Fruit fly (Drosophila melanogaster) whole organism, embryonic: ENCODE data around the gene CG10576.

Experiments
- Abd-B ChIP-seq: fragments of 200-800 bp; sonication (Bioruptor generic); optimal IDR thresholded peaks from 2 replicates; lab custom pipeline; 2018; ENCODE audit warnings: missing biosample characterization, mild to moderate bottlenecking, missing genetic modification characterization, moderate library complexity
- Blimp-1 ChIP-seq: fragments of 200-800 bp; sonication (Bioruptor generic); optimal IDR thresholded peaks from 3 replicates; lab custom pipeline; 2018; ENCODE audit warnings: missing biosample characterization, missing genetic modification characterization, mild to moderate bottlenecking, moderate library complexity, missing genetic modification reagents
- CG10366 ChIP-seq: fragments of 200-800 bp; sonication (Bioruptor generic); IDR thresholded peaks from 2 replicates; pipeline ENCODE4 v1.3.6; 2022; ENCODE audit warnings: missing biosample characterization, missing genetic modification characterization
- CG11247 ChIP-seq: fragments of 200-800 bp; sonication (Bioruptor generic); IDR thresholded peaks from 2 replicates; pipeline ENCODE4 v1.3.6; 2022; ENCODE audit warnings: missing biosample characterization, missing genetic modification characterization
- CG11456 ChIP-seq: fragments of 200-800 bp; sonication (Bioruptor generic); IDR thresholded peaks from 3 replicates; pipeline ENCODE4 v1.3.6; 2022; ENCODE audit warnings: missing biosample characterization, missing genetic modification characterization
- CG13424 ChIP-seq: fragments of 200-800 bp; sonication (Bioruptor generic); optimal IDR thresholded peaks from 2 replicates; lab custom pipeline; 2019; ENCODE audit warnings: missing biosample characterization, mild to moderate bottlenecking, missing genetic modification characterization, moderate library complexity
- CG15514 ChIP-seq: fragments of 200-800 bp; sonication (Bioruptor generic); optimal IDR thresholded peaks from 3 replicates; lab custom pipeline; 2017; ENCODE audit warnings: missing biosample characterization, missing genetic modification characterization, mild to moderate bottlenecking, moderate library complexity, missing genetic modification reagents
- CG1603 ChIP-seq: fragments of 200-800 bp; sonication (Bioruptor generic); optimal IDR thresholded peaks from 2 replicates; lab custom pipeline; 2019; ENCODE audit warnings: missing biosample characterization, mild to moderate bottlenecking, missing genetic modification characterization, moderate library complexity
- CG1647 ChIP-seq: fragments of 200-800 bp; sonication (Bioruptor generic); optimal IDR thresholded peaks from 3 replicates; lab custom pipeline; 2016; ENCODE audit warnings: missing biosample characterization, missing genetic modification characterization
- CG18764 ChIP-seq: fragments of 200-800 bp; sonication (Bioruptor generic); optimal IDR thresholded peaks from 3 replicates; lab custom pipeline; 2016; ENCODE audit warnings: missing biosample characterization, missing genetic modification characterization
- CG2129 ChIP-seq: fragments of 200-800 bp; sonication (Bioruptor generic); IDR thresholded peaks from 2 replicates; pipeline ENCODE4 v1.3.6; 2022; ENCODE audit warnings: missing biosample characterization, missing genetic modification characterization; ENCODE audit not compliant: partially characterized antibody
- CG2712 ChIP-seq: fragments of 200-800 bp; optimal IDR thresholded peaks from 3 replicates; lab custom pipeline; 2019; ENCODE audit warnings: missing biosample characterization, mild to moderate bottlenecking, missing genetic modification characterization, moderate library complexity
- CG33213 ChIP-seq: fragments of 200-800 bp; sonication (Bioruptor generic); optimal IDR thresholded peaks from 3 replicates; lab custom pipeline; 2016; ENCODE audit warnings: missing biosample characterization, missing genetic modification characterization
- CG4360 ChIP-seq: fragments of 200-800 bp; sonication (Bioruptor generic); IDR thresholded peaks from 2 replicates; pipeline ENCODE4 v1.3.6; 2022; ENCODE audit warnings: missing biosample characterization, missing genetic modification characterization
- CG6175 ChIP-seq: fragments of 200-800 bp; sonication (Bioruptor generic); IDR thresholded peaks from 3 replicates; pipeline ENCODE4 v1.3.6; 2022; ENCODE audit warnings: missing biosample characterization, missing genetic modification characterization
- CG6254 ChIP-seq: fragments of 200-800 bp; sonication (Bioruptor generic); optimal IDR thresholded peaks from 3 replicates; lab custom pipeline; 2017; ENCODE audit warnings: mild to moderate bottlenecking, missing biosample characterization, missing genetic modification reagents, missing genetic modification characterization
- CG8290 ChIP-seq, 3 experiments: fragments of 200-800 bp; sonication (Bioruptor generic); optimal IDR thresholded peaks; 2 replicates each; lab custom pipeline; 2016 to 2019; ENCODE audit warnings: missing biosample characterization in 3 of 3, missing genetic modification characterization in 3 of 3, mild to moderate bottlenecking in 2 of 3, moderate library complexity in 1 of 3
- CG8924 ChIP-seq: fragments of 200-800 bp; optimal IDR thresholded peaks from 3 replicates; lab custom pipeline; 2019; ENCODE audit warnings: missing biosample characterization, mild to moderate bottlenecking, missing genetic modification characterization, moderate library complexity
- CHES-1-like ChIP-seq: fragments of 200-800 bp; sonication (Bioruptor generic); optimal IDR thresholded peaks from 2 replicates; lab custom pipeline; 2016; ENCODE audit warnings: missing biosample characterization, missing genetic modification characterization
- Camta ChIP-seq: fragments of 200-800 bp; sonication (Bioruptor generic); optimal IDR thresholded peaks from 2 replicates; lab custom pipeline; 2016; ENCODE audit warnings: missing biosample characterization, missing genetic modification characterization
- D ChIP-seq, 2 experiments: fragments of 200-800 bp in 1 of 2; fragments of >200 bp in 1 of 2; sonication (Bioruptor generic) in 1 of 2; optimal IDR thresholded peaks; 2 replicates in 1 of 2; 3 replicates in 1 of 2; lab custom pipeline; 2017; ENCODE audit warnings: mild to moderate bottlenecking in 1 of 2, missing biosample characterization in 1 of 2, missing genetic modification characterization in 1 of 2, missing genetic modification reagents in 1 of 2
- Deaf1 ChIP-seq: fragments of 200-800 bp; optimal IDR thresholded peaks from 3 replicates; lab custom pipeline; 2019; ENCODE audit warnings: missing biosample characterization, mild to moderate bottlenecking, missing genetic modification characterization, moderate library complexity
- Dip2 ChIP-seq: fragments of 200-800 bp; sonication (Bioruptor generic); IDR thresholded peaks from 2 replicates; pipeline ENCODE4 v1.3.6; 2022; ENCODE audit warnings: missing biosample characterization, missing genetic modification characterization
- Doc2 ChIP-seq: fragments of 200-800 bp; sonication (Bioruptor generic); IDR thresholded peaks from 2 replicates; pipeline ENCODE4 v1.3.6; 2022; ENCODE audit warnings: missing biosample characterization, missing genetic modification characterization
- Drgx ChIP-seq: fragments of 200-800 bp; sonication (Bioruptor generic); IDR thresholded peaks from 2 replicates; pipeline ENCODE4 v1.3.6; 2022; ENCODE audit warnings: missing biosample characterization, missing genetic modification characterization
- E2f1 ChIP-seq: fragments of 200-800 bp; sonication (Bioruptor generic); IDR thresholded peaks from 2 replicates; pipeline ENCODE4 v1.3.6; 2022; ENCODE audit warnings: missing biosample characterization, missing genetic modification characterization
- H15 ChIP-seq: fragments of 200-800 bp; sonication (Bioruptor generic); IDR thresholded peaks from 3 replicates; pipeline ENCODE4 v1.3.6; 2022; ENCODE audit warnings: missing biosample characterization, missing genetic modification characterization
- Hey ChIP-seq: fragments of 200-800 bp; sonication (Bioruptor generic); optimal IDR thresholded peaks from 3 replicates; lab custom pipeline; 2018; ENCODE audit warnings: missing biosample characterization, mild to moderate bottlenecking, missing genetic modification characterization
- Jarid2 ChIP-seq: fragments of 200-800 bp; sonication (Bioruptor generic); optimal IDR thresholded peaks from 3 replicates; lab custom pipeline; 2017; ENCODE audit warnings: mild to moderate bottlenecking, missing biosample characterization, missing genetic modification reagents, missing genetic modification characterization
- MTF-1 ChIP-seq: fragments of 200-800 bp; sonication (Bioruptor generic); optimal IDR thresholded peaks from 2 replicates; lab custom pipeline; 2018; ENCODE audit warnings: missing biosample characterization, mild to moderate bottlenecking, missing genetic modification characterization, borderline replicate concordance
- Oli ChIP-seq: fragments of 200-800 bp; sonication (Bioruptor generic); optimal IDR thresholded peaks from 2 replicates; lab custom pipeline; 2018; ENCODE audit warnings: missing biosample characterization, mild to moderate bottlenecking, missing genetic modification characterization, moderate library complexity
- Sox100B ChIP-seq: fragments of 200-800 bp; sonication (Bioruptor generic); optimal IDR thresholded peaks from 3 replicates; lab custom pipeline; 2018; ENCODE audit warnings: missing biosample characterization, mild to moderate bottlenecking, missing genetic modification characterization
- Sry-δ ChIP-seq: fragments of 200-800 bp; sonication (Bioruptor generic); optimal IDR thresholded peaks from 2 replicates; lab custom pipeline; 2016; ENCODE audit warnings: missing biosample characterization, missing genetic modification characterization
- Trl ChIP-seq, 3 experiments: fragments of >200 bp in 2 of 3; fragments of 200-800 bp in 1 of 3; sonication (Bioruptor generic) in 1 of 3; optimal IDR thresholded peaks; 2 replicates in 1 of 3; 3 replicates in 2 of 3; lab custom pipeline; 2016 to 2017; ENCODE audit warnings: missing biosample characterization in 1 of 3, missing genetic modification characterization in 1 of 3
- bbx ChIP-seq: fragments of 200-800 bp; sonication (Bioruptor generic); IDR thresholded peaks from 2 replicates; pipeline ENCODE4 v1.3.6; 2022; ENCODE audit warnings: missing biosample characterization, missing genetic modification characterization; ENCODE audit not compliant: partially characterized antibody
- bigmax ChIP-seq: fragments of 200-800 bp; sonication (Bioruptor generic); optimal IDR thresholded peaks from 2 replicates; lab custom pipeline; 2018; ENCODE audit warnings: missing biosample characterization, mild to moderate bottlenecking, missing genetic modification characterization
- br ChIP-seq: fragments of >200 bp; optimal IDR thresholded peaks from 2 replicates; lab custom pipeline; 2017
- disco-r ChIP-seq: fragments of 200-800 bp; sonication (Bioruptor generic); optimal IDR thresholded peaks from 2 replicates; lab custom pipeline; 2016; ENCODE audit warnings: missing biosample characterization, missing genetic modification characterization
- dpn ChIP-seq, 2 experiments: fragments of 200-800 bp; sonication (Bioruptor generic); optimal IDR thresholded peaks; 3 replicates each; lab custom pipeline; 2016; ENCODE audit warnings: missing biosample characterization in 2 of 2, missing genetic modification characterization in 2 of 2
- eyg ChIP-seq: fragments of 200-800 bp; sonication (Bioruptor generic); optimal IDR thresholded peaks from 3 replicates; lab custom pipeline; 2016; ENCODE audit warnings: missing biosample characterization, missing genetic modification characterization
- hbn ChIP-seq: fragments of 200-800 bp; sonication (Bioruptor generic); IDR thresholded peaks from 2 replicates; pipeline ENCODE4 v1.3.6; 2022; ENCODE audit warnings: missing biosample characterization, missing genetic modification characterization; ENCODE audit not compliant: partially characterized antibody
- her ChIP-seq: fragments of 200-800 bp; sonication (Bioruptor generic); optimal IDR thresholded peaks from 2 replicates; lab custom pipeline; 2016; ENCODE audit warnings: missing biosample characterization, missing genetic modification characterization
- lmd ChIP-seq: fragments of 200-800 bp; sonication (Bioruptor generic); IDR thresholded peaks from 2 replicates; pipeline ENCODE4 v1.3.6; 2022; ENCODE audit warnings: missing biosample characterization, missing genetic modification characterization
- twi ChIP-seq: fragments of 200-800 bp; optimal IDR thresholded peaks from 2 replicates; lab custom pipeline; 2019; ENCODE audit warnings: missing biosample characterization, mild to moderate bottlenecking, missing genetic modification characterization, moderate library complexity
- vfl ChIP-seq: fragments of 200-800 bp; sonication (Bioruptor generic); optimal IDR thresholded peaks from 2 replicates; lab custom pipeline; 2016; ENCODE audit warnings: missing biosample characterization, missing genetic modification characterization
- vnd ChIP-seq: fragments of 200-800 bp; sonication (Bioruptor generic); IDR thresholded peaks from 3 replicates; pipeline ENCODE4 v1.3.6; 2022; ENCODE audit warnings: missing biosample characterization, missing genetic modification characterization; ENCODE audit not compliant: partially characterized antibody
- wor ChIP-seq: fragments of 200-800 bp; sonication (Bioruptor generic); IDR thresholded peaks from 2 replicates; pipeline ENCODE4 v1.3.6; 2022; ENCODE audit warnings: missing biosample characterization, missing genetic modification characterization
- zen2 ChIP-seq: fragments of 200-800 bp; sonication (Bioruptor generic); IDR thresholded peaks from 3 replicates; pipeline ENCODE4 v1.3.6; 2022; ENCODE audit warnings: missing biosample characterization, missing genetic modification characterization; ENCODE audit not compliant: partially characterized antibody

Gene CG10576

dm6 chr3L:5752903-5753604 lies 12.4 kb downstream of the CG10576 start, which contains the start of gene Usp47 (continued):
- TF ChIP-seq CG8924 (peak; percentile 11), CG18764 (GFP tag; lab: Kevin White, UChicago) (no peak), Trl (optimal IDR thresholded peaks at IDR 0.05; lab: Kevin White, UChicago) (no peak), Trl (GFP tag; optimal IDR thresholded peaks at IDR 0.05; lab: Kevin White, UChicago) (no peak), Abd-B (no peak), CG4360 (GFP tag; lab: Robert Waterston, UW) (peak; percentile 44), Blimp-1 (GFP tag; lab: Kevin White, UChicago) (no peak), CG33213 (peak; percentile 3), Sox100B (GFP tag; lab: Kevin White, UChicago) (no peak), her (no peak), D (optimal IDR thresholded peaks at IDR 0.05; lab: Kevin White, UChicago) (peak; percentile 58), D (GFP tag; optimal IDR thresholded peaks at IDR 0.05; lab: Kevin White, UChicago) (no peak), H15 (no peak), CG10366 (no peak), E2f1 (GFP tag; lab: Robert Waterston, UW) (no peak), Camta (no peak), vnd (GFP tag; lab: Robert Waterston, UW) (peak; percentile 38; the same call in 1 of the 3 replicates), CG15514 (GFP tag; lab: Kevin White, UChicago) (peak; percentile 23), wor (no peak), Sry-δ (no peak), CHES-1-like (GFP tag; lab: Kevin White, UChicago) (peak; percentile 31), CG6175 (GFP tag; lab: Robert Waterston, UW) (no peak), CG8290 (GFP tag; optimal IDR thresholded peaks at IDR 0.05; lab: Kevin White, UChicago) (no peak), CG8290 (tag; optimal IDR thresholded peaks at IDR 0.05; lab: Kevin White, UChicago) (no peak), CG11247 (no peak), Dip2 (GFP tag; lab: Robert Waterston, UW) (no peak), eyg (GFP tag; lab: Kevin White, UChicago) (no peak), CG1603 (no peak), bigmax (GFP tag; lab: Kevin White, UChicago) (no peak), MTF-1 (GFP tag; lab: Kevin White, UChicago) (no peak), vfl (GFP tag; lab: Kevin White, UChicago) (no peak), CG11456 (no peak), Hey (tag; lab: Kevin White, UChicago) (no peak), dpn (GFP tag; optimal IDR thresholded peaks at IDR 0.05; lab: Kevin White, UChicago) (no peak), hbn (GFP tag; lab: Robert Waterston, UW) (no peak), bbx (GFP tag; lab: Robert Waterston, UW) (no peak; the same call in 1 of the 2 replicates), disco-r (GFP tag; lab: Kevin White, UChicago) (no peak), Drgx (GFP tag; lab: Robert Waterston, UW) (0 out of 2 replicates have a peak, but pooled peaks have one; percentile 5), CG1647 (GFP tag; lab: Kevin White, UChicago) (no peak), zen2 (GFP tag; lab: Robert Waterston, UW) (no peak), Jarid2 (peak; percentile 59), Doc2 (GFP tag; lab: Robert Waterston, UW) (no peak), CG2712 (tag; lab: Kevin White, UChicago) (peak; percentile 32), lmd (GFP tag; lab: Robert Waterston, UW) (no peak), twi (tag; lab: Kevin White, UChicago) (no peak), CG2129 (GFP tag; lab: Robert Waterston, UW) (no peak), br (lab: Kevin White, UChicago) (no peak), Deaf1 (peak; percentile 73), CG6254 (no peak), CG13424 (tag; lab: Kevin White, UChicago) (no peak), Oli (tag; lab: Kevin White, UChicago) (no peak)
